4 fruit fly cellular contexts compared by ENCODE assay signal in genomic region chrX:6549428-6550117, dm6.
A peak's percentile ranks its signal among the peaks of the same experiment; 100 is the strongest.
TF ChIP-seq lines count a peak whose summit lies in the region.

No protein-coding gene starts in this region.

TF ChIP-seq in whole organism, adult, 20 proteins besides CTCF, POLR2A, EP300 and RAD21 (continued from another document):
- TF ChIP-seq cic (GFP tag; optimal IDR thresholded peaks at IDR 0.05; lab: Kevin White, UChicago), result peak; percentile 33
- peak; percentile 83 for TF ChIP-seq CG33017 (tag; optimal IDR thresholded peaks at IDR 0.05; lab: Kevin White, UChicago)

TF ChIP-seq in whole organism, embryonic, 481 proteins besides CTCF, POLR2A, EP300 and RAD21 (continued from another document and continues in another):
- TF ChIP-seq Med (GFP tag; lab: Kevin White, UChicago) (peak; percentile 100), NK7.1 (GFP tag; optimal IDR thresholded peaks at IDR 0.05; lab: Kevin White, UChicago) (peak; percentile 93), esg (GFP tag; conservative IDR thresholded peaks at IDR 0.05; lab: Robert Waterston, UW) (peak; percentile 93), CG18262 (tag; optimal IDR thresholded peaks at IDR 0.05; lab: Kevin White, UChicago) (peak; percentile 94), Scr (GFP tag; IDR thresholded peaks at IDR 0.05; lab: Robert Waterston, UW; ENCODE audit: partially characterized antibody) (no peak), schlank (tag; optimal IDR thresholded peaks at IDR 0.05; lab: Kevin White, UChicago) (peak; percentile 92), hkb (optimal IDR thresholded peaks at IDR 0.05; lab: Kevin White, UChicago) (no peak), hkb (GFP tag; IDR thresholded peaks at IDR 0.05; lab: Robert Waterston, UW) (peak; percentile 97), Oli (tag; optimal IDR thresholded peaks at IDR 0.05; lab: Kevin White, UChicago) (peak; percentile 93), Max (GFP tag; optimal IDR thresholded peaks at IDR 0.05; lab: Kevin White, UChicago) (peak; percentile 96), CG1792 (GFP tag; optimal IDR thresholded peaks at IDR 0.05; lab: Kevin White, UChicago) (peak; percentile 96), CG2678 (tag; optimal IDR thresholded peaks at IDR 0.05; lab: Kevin White, UChicago) (peak; percentile 97), Sry-β (GFP tag; optimal IDR thresholded peaks at IDR 0.05; lab: Kevin White, UChicago) (peak; percentile 52), CG7271 (tag; optimal IDR thresholded peaks at IDR 0.05; lab: Kevin White, UChicago) (peak; percentile 85), CG12659 (GFP tag; optimal IDR thresholded peaks at IDR 0.05; lab: Kevin White, UChicago) (peak; percentile 94), vvl (GFP tag; IDR thresholded peaks at IDR 0.05; lab: Robert Waterston, UW) (peak; percentile 98), tna (GFP tag; IDR thresholded peaks at IDR 0.05; lab: Robert Waterston, UW; ENCODE audit: partially characterized antibody) (no peak), CG11247 (GFP tag; IDR thresholded peaks at IDR 0.05; lab: Robert Waterston, UW) (peak; percentile 97), ro (GFP tag; IDR thresholded peaks at IDR 0.05; lab: Robert Waterston, UW) (peak; percentile 85), CG7987 (GFP tag; optimal IDR thresholded peaks at IDR 0.05; lab: Kevin White, UChicago) (peak; percentile 90), aop (GFP tag; IDR thresholded peaks at IDR 0.05; lab: Robert Waterston, UW) (peak; percentile 88), Optix (GFP tag; IDR thresholded peaks at IDR 0.05; lab: Robert Waterston, UW) (peak; percentile 94), CG1529 (GFP tag; optimal IDR thresholded peaks at IDR 0.05; lab: Kevin White, UChicago) (peak; percentile 80), kah (GFP tag; optimal IDR thresholded peaks at IDR 0.05; lab: Kevin White, UChicago) (peak; percentile 87), CG9215 (GFP tag; IDR thresholded peaks at IDR 0.05; lab: Robert Waterston, UW) (peak; percentile 93), C15 (GFP tag; IDR thresholded peaks at IDR 0.05; lab: Robert Waterston, UW) (peak; percentile 92), Atf-2 (GFP tag; optimal IDR thresholded peaks at IDR 0.05; lab: Kevin White, UChicago) (peak; percentile 86), CG2202 (tag; optimal IDR thresholded peaks at IDR 0.05; lab: Kevin White, UChicago) (peak; percentile 82), salm (tag; optimal IDR thresholded peaks at IDR 0.05; lab: Kevin White, UChicago) (peak; percentile 78), ems (GFP tag; optimal IDR thresholded peaks at IDR 0.05; lab: Kevin White, UChicago) (peak; percentile 97), CG2116 (GFP tag; optimal IDR thresholded peaks at IDR 0.05; lab: Kevin White, UChicago) (peak; percentile 64), CG15514 (GFP tag; optimal IDR thresholded peaks at IDR 0.05; lab: Kevin White, UChicago) (peak; percentile 91), Hmr (GFP tag; optimal IDR thresholded peaks at IDR 0.05; lab: Kevin White, UChicago) (peak; percentile 94), Bgb (GFP tag; IDR thresholded peaks at IDR 0.05; lab: Robert Waterston, UW; ENCODE audit: partially characterized antibody) (no peak), CG14667 (GFP tag; IDR thresholded peaks at IDR 0.05; lab: Robert Waterston, UW) (peak; percentile 94), ase (GFP tag; IDR thresholded peaks at IDR 0.05; lab: Robert Waterston, UW) (peak; percentile 95), HLH3B (GFP tag; IDR thresholded peaks at IDR 0.05; lab: Robert Waterston, UW) (peak; percentile 94), gcm2 (GFP tag; optimal IDR thresholded peaks at IDR 0.05; lab: Kevin White, UChicago) (peak; percentile 84), Usf (GFP tag; optimal IDR thresholded peaks at IDR 0.05; lab: Kevin White, UChicago) (peak; percentile 90), pb (GFP tag; optimal IDR thresholded peaks at IDR 0.05; lab: Kevin White, UChicago) (peak; percentile 93), tx (GFP tag; optimal IDR thresholded peaks at IDR 0.05; lab: Kevin White, UChicago) (peak; percentile 93), slbo (GFP tag; IDR thresholded peaks at IDR 0.05; lab: Robert Waterston, UW) (peak; percentile 97), CG16863 (GFP tag; optimal IDR thresholded peaks at IDR 0.05; lab: Kevin White, UChicago) (peak; percentile 94)

TF ChIP-seq in whole organism, prepupa, 60 proteins besides CTCF, POLR2A, EP300 and RAD21 (continued from another document):
- peak; percentile 98 for TF ChIP-seq eg (GFP tag; IDR thresholded peaks at IDR 0.05; lab: Robert Waterston, UW)
- TF ChIP-seq Hr38 (GFP tag; optimal IDR thresholded peaks at IDR 0.05; lab: Kevin White, UChicago), result peak; percentile 11
- peak; percentile 93 for TF ChIP-seq Smox (GFP tag; optimal IDR thresholded peaks at IDR 0.05; lab: Kevin White, UChicago)
- TF ChIP-seq CG6792 (GFP tag; optimal IDR thresholded peaks at IDR 0.05; lab: Kevin White, UChicago), result peak; percentile 95
- peak; percentile 95 for TF ChIP-seq esn (GFP tag; optimal IDR thresholded peaks at IDR 0.05; lab: Kevin White, UChicago)
- TF ChIP-seq spab (GFP tag; optimal IDR thresholded peaks at IDR 0.05; lab: Kevin White, UChicago), result peak; percentile 92
- peak; percentile 98 for TF ChIP-seq Gug (GFP tag; IDR thresholded peaks at IDR 0.05; lab: Robert Waterston, UW)
- peak; percentile 91 for TF ChIP-seq Sox15 (GFP tag; optimal IDR thresholded peaks at IDR 0.05; lab: Kevin White, UChicago)
- TF ChIP-seq Eip75B (GFP tag; optimal IDR thresholded peaks at IDR 0.05; lab: Kevin White, UChicago), result peak; percentile 97
- TF ChIP-seq salr (GFP tag; optimal IDR thresholded peaks at IDR 0.05; lab: Kevin White, UChicago), result peak; percentile 89 to 93
- peak; percentile 93 for TF ChIP-seq CG4318 (GFP tag; optimal IDR thresholded peaks at IDR 0.05; lab: Kevin White, UChicago)
- peak; percentile 91 for TF ChIP-seq Sox102F (GFP tag; optimal IDR thresholded peaks at IDR 0.05; lab: Kevin White, UChicago)
- TF ChIP-seq CG6854 (GFP tag; optimal IDR thresholded peaks at IDR 0.05; lab: Kevin White, UChicago), result peak; percentile 94
- peak; percentile 95 for TF ChIP-seq achi (GFP tag; optimal IDR thresholded peaks at IDR 0.05; lab: Kevin White, UChicago)
- peak; percentile 95 for TF ChIP-seq Lpt (GFP tag; optimal IDR thresholded peaks at IDR 0.05; lab: Kevin White, UChicago)
- TF ChIP-seq net (GFP tag; optimal IDR thresholded peaks at IDR 0.05; lab: Kevin White, UChicago), result peak; percentile 95
- TF ChIP-seq CG3032 (tag; optimal IDR thresholded peaks at IDR 0.05; lab: Kevin White, UChicago), result peak; percentile 95
- TF ChIP-seq CG6808 (GFP tag; optimal IDR thresholded peaks at IDR 0.05; lab: Kevin White, UChicago), result peak; percentile 96
- TF ChIP-seq OdsH (GFP tag; optimal IDR thresholded peaks at IDR 0.05; lab: Kevin White, UChicago), result peak; percentile 95
- TF ChIP-seq CG6276 (GFP tag; optimal IDR thresholded peaks at IDR 0.05; lab: Kevin White, UChicago), result peak; percentile 96
- peak; percentile 95 for TF ChIP-seq CG10669 (GFP tag; optimal IDR thresholded peaks at IDR 0.05; lab: Kevin White, UChicago)
- peak; percentile 92 for TF ChIP-seq dac (GFP tag; optimal IDR thresholded peaks at IDR 0.05; lab: Kevin White, UChicago)
- peak; percentile 88 for TF ChIP-seq Blimp-1 (GFP tag; optimal IDR thresholded peaks at IDR 0.05; lab: Kevin White, UChicago)
- TF ChIP-seq CG8632 (GFP tag; optimal IDR thresholded peaks at IDR 0.05; lab: Kevin White, UChicago), result peak; percentile 91
- TF ChIP-seq ss (GFP tag; optimal IDR thresholded peaks at IDR 0.05; lab: Kevin White, UChicago), result peak; percentile 91 to 93
- TF ChIP-seq fd85E (GFP tag; optimal IDR thresholded peaks at IDR 0.05; lab: Kevin White, UChicago), result peak; percentile 86
- TF ChIP-seq topi (GFP tag; optimal IDR thresholded peaks at IDR 0.05; lab: Kevin White, UChicago), result peak; percentile 98
- peak; percentile 96 for TF ChIP-seq CG7368 (GFP tag; optimal IDR thresholded peaks at IDR 0.05; lab: Kevin White, UChicago)
- peak; percentile 96 for TF ChIP-seq pdm3 (GFP tag; optimal IDR thresholded peaks at IDR 0.05; lab: Kevin White, UChicago)
- peak; percentile 96 for TF ChIP-seq CG10631 (GFP tag; optimal IDR thresholded peaks at IDR 0.05; lab: Kevin White, UChicago)
- peak; percentile 99 for TF ChIP-seq vri (GFP tag; optimal IDR thresholded peaks at IDR 0.05; lab: Kevin White, UChicago)
- peak; percentile 78 for TF ChIP-seq fkh (GFP tag; optimal IDR thresholded peaks at IDR 0.05; lab: Kevin White, UChicago)
- peak; percentile 95 for TF ChIP-seq CG11902 (GFP tag; optimal IDR thresholded peaks at IDR 0.05; lab: Kevin White, UChicago)
- peak; percentile 95 for TF ChIP-seq acj6 (GFP tag; optimal IDR thresholded peaks at IDR 0.05; lab: Kevin White, UChicago)
- TF ChIP-seq Sox14 (GFP tag; optimal IDR thresholded peaks at IDR 0.05; lab: Kevin White, UChicago), result peak; percentile 96
- peak; percentile 99 for TF ChIP-seq Eip78C (GFP tag; lab: Kevin White, UChicago)
- peak; percentile 98 for TF ChIP-seq CG8119 (GFP tag; IDR thresholded peaks at IDR 0.05; lab: Robert Waterston, UW)
- peak; percentile 99 for TF ChIP-seq CG6163 (GFP tag; IDR thresholded peaks at IDR 0.05; lab: Robert Waterston, UW)
- peak; percentile 94 for TF ChIP-seq Ets96B (tag; optimal IDR thresholded peaks at IDR 0.05; lab: Kevin White, UChicago)
- TF ChIP-seq CG3919 (GFP tag; optimal IDR thresholded peaks at IDR 0.05; lab: Kevin White, UChicago), result peak; percentile 99
- peak; percentile 96 for TF ChIP-seq CG32006 (GFP tag; optimal IDR thresholded peaks at IDR 0.05; lab: Kevin White, UChicago)
TF ChIP-seq in whole organism, prepupa: peak in this region for 60.

TF ChIP-seq in whole organism, wandering third instar larva, 38 proteins besides CTCF, POLR2A, EP300 and RAD21 (continued from another document):
- TF ChIP-seq br (GFP tag; optimal IDR thresholded peaks at IDR 0.05; lab: Kevin White, UChicago) (peak; percentile 97), lola (GFP tag; optimal IDR thresholded peaks at IDR 0.05; lab: Kevin White, UChicago) (no peak), dsf (GFP tag; optimal IDR thresholded peaks at IDR 0.05; lab: Kevin White, UChicago; ENCODE audit: borderline replicate concordance) (peak; percentile 67), sage (GFP tag; optimal IDR thresholded peaks at IDR 0.05; lab: Kevin White, UChicago) (peak; percentile 90), ey (GFP tag; optimal IDR thresholded peaks at IDR 0.05; lab: Kevin White, UChicago) (peak; percentile 98), dmrt93B (GFP tag; optimal IDR thresholded peaks at IDR 0.05; lab: Kevin White, UChicago) (peak; percentile 95), Hr83 (GFP tag; optimal IDR thresholded peaks at IDR 0.05; lab: Kevin White, UChicago; ENCODE audit: poor library complexity, severe bottlenecking) (peak; percentile 47)
